Worm (Caenorhabditis elegans) whole organism, L2 larva: ENCODE measurements around the gene aexr-1.

Source experiments
- C34F6.9 ChIP-seq: fragments of 150-350 bp; optimal IDR thresholded peaks from 2 replicates; lab custom pipeline; 2014; ENCODE audit warnings: missing biosample characterization, missing genetic modification characterization
- F13H6.1 ChIP-seq: sonication (generic microtip); optimal IDR thresholded peaks from 2 replicates; lab custom pipeline; 2016; ENCODE audit warnings: missing genetic modification characterization, missing compliant biosample characterization
- R02D3.7 ChIP-seq: fragments of 150-350 bp; optimal IDR thresholded peaks from 2 replicates; lab custom pipeline; 2014; ENCODE audit warnings: missing biosample characterization, missing genetic modification characterization
- Y55F3AM.14 ChIP-seq: fragments of 200-800 bp; sonication (Bioruptor generic); optimal IDR thresholded peaks from 2 replicates; lab custom pipeline; 2018; ENCODE audit warnings: mild to moderate bottlenecking, missing genetic modification characterization, missing compliant biosample characterization
- ZK546.5 ChIP-seq: sonication (generic microtip); optimal IDR thresholded peaks from 2 replicates; lab custom pipeline; 2017; ENCODE audit warnings: missing biosample characterization, missing genetic modification characterization
- alr-1 ChIP-seq: fragments of 150-350 bp; optimal IDR thresholded peaks from 2 replicates; lab custom pipeline; 2014; ENCODE audit warnings: missing biosample characterization, missing genetic modification characterization
- aly-2 ChIP-seq: fragments of 150-350 bp; optimal IDR thresholded peaks from 2 replicates; lab custom pipeline; 2014; ENCODE audit warnings: missing biosample characterization, missing genetic modification characterization
- ama-1 ChIP-seq: fragments of 150-350 bp; optimal IDR thresholded peaks from 2 replicates; lab custom pipeline; 2018; ENCODE audit warnings: inconsistent platforms
- blmp-1 ChIP-seq: sonication (generic microtip); optimal IDR thresholded peaks from 2 replicates; lab custom pipeline; 2017; ENCODE audit warnings: missing genetic modification characterization, mild to moderate bottlenecking, missing compliant biosample characterization, antibody characterized with exemption, moderate library complexity; ENCODE audit not compliant: insufficient read depth
- ceh-16 ChIP-seq: fragments of 150-350 bp; optimal IDR thresholded peaks from 2 replicates; lab custom pipeline; 2014; ENCODE audit warnings: missing biosample characterization, missing genetic modification characterization
- ceh-82 ChIP-seq: fragments of 150-350 bp; optimal IDR thresholded peaks from 2 replicates; lab custom pipeline; 2014; ENCODE audit warnings: missing biosample characterization, missing genetic modification characterization
- crh-2 ChIP-seq: sonication (generic microtip); optimal IDR thresholded peaks from 2 replicates; lab custom pipeline; 2017; ENCODE audit warnings: missing biosample characterization, missing genetic modification characterization
- dmd-4 ChIP-seq: sonication (generic microtip); optimal IDR thresholded peaks from 2 replicates; lab custom pipeline; 2017; ENCODE audit warnings: missing biosample characterization, missing genetic modification characterization
- egl-27 ChIP-seq: sonication (generic microtip); optimal IDR thresholded peaks from 3 replicates; lab custom pipeline; 2017; ENCODE audit warnings: missing biosample characterization, missing genetic modification reagents, missing genetic modification characterization
- elt-1 ChIP-seq: fragments of 150-350 bp; optimal IDR thresholded peaks from 2 replicates; lab custom pipeline; 2014; ENCODE audit warnings: missing biosample characterization, missing genetic modification characterization
- elt-3 ChIP-seq: sonication (generic microtip); optimal IDR thresholded peaks from 2 replicates; lab custom pipeline; 2017; ENCODE audit warnings: missing biosample characterization, missing genetic modification characterization
- fos-1 ChIP-seq: fragments of 150-350 bp; optimal IDR thresholded peaks from 2 replicates; lab custom pipeline; 2014; ENCODE audit warnings: missing biosample characterization, missing genetic modification characterization
- gmeb-1 ChIP-seq: fragments of 150-350 bp; optimal IDR thresholded peaks from 2 replicates; lab custom pipeline; 2014; ENCODE audit warnings: missing biosample characterization, missing genetic modification characterization
- lin-11 ChIP-seq: fragments of 150-350 bp; sonication (generic microtip); optimal IDR thresholded peaks from 2 replicates; lab custom pipeline; 2014; ENCODE audit warnings: missing biosample characterization, missing genetic modification characterization, inconsistent platforms, mixed read lengths
- lin-13 ChIP-seq: fragments of 150-350 bp; optimal IDR thresholded peaks from 2 replicates; lab custom pipeline; 2014; ENCODE audit warnings: missing biosample characterization, missing genetic modification reagents, missing genetic modification characterization
- lin-39 ChIP-seq: fragments of 150-350 bp; optimal IDR thresholded peaks from 2 replicates; lab custom pipeline; 2014; ENCODE audit warnings: missing biosample characterization, missing genetic modification reagents, missing genetic modification characterization
- lsy-2 ChIP-seq, 2 experiments: fragments of 150-350 bp in 1 of 2; sonication (generic microtip) in 1 of 2; optimal IDR thresholded peaks; 2 replicates each; lab custom pipeline; 2014 to 2017; ENCODE audit warnings: missing biosample characterization in 2 of 2, missing genetic modification characterization in 2 of 2
- mab-5 ChIP-seq: fragments of 150-350 bp; optimal IDR thresholded peaks from 2 replicates; lab custom pipeline; 2014; ENCODE audit warnings: missing biosample characterization, missing genetic modification characterization
- mbf-1 ChIP-seq: sonication (generic microtip); optimal IDR thresholded peaks from 2 replicates; lab custom pipeline; 2017; ENCODE audit warnings: missing biosample characterization, missing genetic modification characterization
- mdl-1 ChIP-seq, 2 experiments: fragments of 150-350 bp in 1 of 2; sonication (generic microtip) in 1 of 2; optimal IDR thresholded peaks; 2 replicates each; lab custom pipeline; 2017; ENCODE audit warnings: missing biosample characterization in 2 of 2, missing genetic modification characterization in 2 of 2
- nhr-10 ChIP-seq: sonication (generic microtip); optimal IDR thresholded peaks from 2 replicates; lab custom pipeline; 2017; ENCODE audit warnings: missing biosample characterization, missing genetic modification characterization
- nhr-11 ChIP-seq: fragments of 150-350 bp; optimal IDR thresholded peaks from 2 replicates; lab custom pipeline; 2014; ENCODE audit warnings: missing biosample characterization, missing genetic modification characterization
- nhr-12 ChIP-seq: fragments of 150-350 bp; optimal IDR thresholded peaks from 2 replicates; lab custom pipeline; 2014; ENCODE audit warnings: missing biosample characterization, missing genetic modification characterization
- nhr-129 ChIP-seq: fragments of 150-350 bp; optimal IDR thresholded peaks from 2 replicates; lab custom pipeline; 2014; ENCODE audit warnings: missing biosample characterization, missing genetic modification characterization
- nhr-21 ChIP-seq: fragments of 150-350 bp; optimal IDR thresholded peaks from 2 replicates; lab custom pipeline; 2014; ENCODE audit warnings: missing biosample characterization, missing genetic modification characterization
- nhr-23 ChIP-seq: fragments of 150-350 bp; optimal IDR thresholded peaks from 2 replicates; lab custom pipeline; 2014; ENCODE audit warnings: missing biosample characterization, missing genetic modification reagents, missing genetic modification characterization
- nhr-237 ChIP-seq: fragments of 150-350 bp; optimal IDR thresholded peaks from 2 replicates; lab custom pipeline; 2014; ENCODE audit warnings: missing biosample characterization, missing genetic modification characterization
- nhr-25 ChIP-seq: fragments of 150-350 bp; sonication (generic microtip); optimal IDR thresholded peaks from 3 replicates; lab custom pipeline; 2014; ENCODE audit warnings: missing biosample characterization, missing genetic modification characterization
- nhr-6 ChIP-seq: fragments of 150-350 bp; optimal IDR thresholded peaks from 2 replicates; lab custom pipeline; 2014; ENCODE audit warnings: missing biosample characterization, missing genetic modification characterization
- nhr-77 ChIP-seq: fragments of 150-350 bp; optimal IDR thresholded peaks from 2 replicates; lab custom pipeline; 2014; ENCODE audit warnings: missing biosample characterization, missing genetic modification characterization
- peb-1 ChIP-seq: fragments of 150-350 bp; optimal IDR thresholded peaks from 2 replicates; lab custom pipeline; 2014; ENCODE audit warnings: missing biosample characterization, missing genetic modification characterization
- sem-4 ChIP-seq: fragments of 150-350 bp; optimal IDR thresholded peaks from 2 replicates; lab custom pipeline; 2014; ENCODE audit warnings: missing biosample characterization, missing genetic modification reagents, missing genetic modification characterization
- skn-1 ChIP-seq: sonication (generic microtip); optimal IDR thresholded peaks from 2 replicates; lab custom pipeline; 2017; ENCODE audit warnings: missing biosample characterization, missing genetic modification characterization
- sma-3 ChIP-seq: sonication (generic microtip); optimal IDR thresholded peaks from 2 replicates; lab custom pipeline; 2016; ENCODE audit warnings: missing genetic modification reagents, missing genetic modification characterization, missing compliant biosample characterization
- sma-9 ChIP-seq, 2 experiments: fragments of 150-350 bp in 1 of 2; sonication (generic microtip) in 1 of 2; optimal IDR thresholded peaks; 2 replicates each; lab custom pipeline; 2014 to 2016; ENCODE audit warnings: missing genetic modification characterization in 2 of 2, mild to moderate bottlenecking in 1 of 2, missing biosample characterization in 1 of 2, missing compliant biosample characterization in 1 of 2, missing genetic modification reagents in 1 of 2, moderate library complexity in 1 of 2
- snpc-4 ChIP-seq: fragments of 150-350 bp; optimal IDR thresholded peaks from 2 replicates; lab custom pipeline; 2014; ENCODE audit warnings: missing biosample characterization, missing genetic modification characterization
- unc-39 ChIP-seq: fragments of 150-350 bp; optimal IDR thresholded peaks from 2 replicates; lab custom pipeline; 2014; ENCODE audit warnings: missing biosample characterization, missing genetic modification characterization
- unc-55 ChIP-seq: fragments of 150-350 bp; sonication (generic microtip); optimal IDR thresholded peaks from 3 replicates; lab custom pipeline; 2014; ENCODE audit warnings: missing biosample characterization, missing genetic modification reagents, missing genetic modification characterization
- unc-62 ChIP-seq: fragments of 150-350 bp; optimal IDR thresholded peaks from 2 replicates; lab custom pipeline; 2014; ENCODE audit warnings: missing biosample characterization, missing genetic modification reagents, missing genetic modification characterization
- zag-1 ChIP-seq: fragments of 150-350 bp; optimal IDR thresholded peaks from 2 replicates; lab custom pipeline; 2014; ENCODE audit warnings: missing biosample characterization, missing genetic modification characterization
- ztf-1 ChIP-seq: fragments of 200-800 bp; sonication (Bioruptor generic); conservative IDR thresholded peaks from 2 replicates; pipeline ENCODE4 v1.3.6; 2022; ENCODE audit warnings: missing genetic modification characterization, missing compliant biosample characterization
- ztf-11 ChIP-seq: sonication (generic microtip); optimal IDR thresholded peaks from 2 replicates; lab custom pipeline; 2017; ENCODE audit warnings: missing biosample characterization, missing genetic modification characterization
- ztf-4 ChIP-seq: fragments of 150-350 bp; optimal IDR thresholded peaks from 2 replicates; lab custom pipeline; 2014; ENCODE audit warnings: missing biosample characterization, missing genetic modification characterization

aexr-1 gene

ce11 chrX:6644971-6645704 is 10.1 kb upstream of the aexr-1 start, which contains the start of gene C56E10.3:
C56E10.3 (plus strand) TSS chrX:6645654.
- TF ChIP-seq fos-1 (tag; lab: Kevin White, UChicago), result peak; percentile 38
- peak; percentile 50 for TF ChIP-seq gmeb-1 (tag; lab: Kevin White, UChicago)
- TF ChIP-seq ceh-82, result no peak
- TF ChIP-seq nhr-129 (tag; lab: Kevin White, UChicago), result peak; percentile 37
- TF ChIP-seq alr-1, result no peak
- TF ChIP-seq crh-2 (tag; lab: Kevin White, UChicago), result peak; percentile 62
- TF ChIP-seq skn-1 (tag; lab: Kevin White, UChicago), result peak; percentile 13
- TF ChIP-seq sma-9 (GFP tag; optimal IDR thresholded peaks at IDR 0.05; lab: Kevin White, UChicago), result peak; percentile 72
- TF ChIP-seq sma-9 (tag; optimal IDR thresholded peaks at IDR 0.05; lab: Kevin White, UChicago), result no peak
- peak; percentile 70 for TF ChIP-seq F13H6.1 (tag; lab: Kevin White, UChicago)
- TF ChIP-seq C34F6.9, result peak; percentile 18
- TF ChIP-seq, all 48 proteins: peak for 8

ce11 chrX:6642798-6643197 is 7.7 kb upstream of the aexr-1 start:
- TF ChIP-seq ceh-16 (tag; lab: Kevin White, UChicago) (no peak), elt-3 (tag; lab: Kevin White, UChicago) (no peak), gmeb-1 (tag; lab: Kevin White, UChicago) (peak; percentile 40), ztf-4 (tag; lab: Kevin White, UChicago) (no peak), mdl-1 (tag; optimal IDR thresholded peaks at IDR 0.05; lab: Kevin White, UChicago) (peak in 1 of 2 experiments; percentile 41), unc-55 (GFP tag; lab: Kevin White, UChicago) (no peak), dmd-4 (tag; lab: Kevin White, UChicago) (no peak), lsy-2 (tag; optimal IDR thresholded peaks at IDR 0.05; lab: Kevin White, UChicago) (peak in 1 of 2 experiments; percentile 32), peb-1 (tag; lab: Kevin White, UChicago) (no peak), nhr-12 (tag; lab: Kevin White, UChicago) (no peak), ceh-82 (no peak), elt-1 (no peak), nhr-77 (tag; lab: Kevin White, UChicago) (no peak), nhr-23 (no peak), nhr-237 (tag; lab: Kevin White, UChicago) (no peak), nhr-10 (tag; lab: Kevin White, UChicago) (no peak), aly-2 (tag; lab: Kevin White, UChicago) (no peak), alr-1 (no peak), sma-3 (peak; percentile 53), lin-11 (tag; lab: Kevin White, UChicago) (no peak), unc-39 (tag; lab: Kevin White, UChicago) (no peak), R02D3.7 (no peak), C34F6.9 (no peak), lin-13 (peak; percentile 4), ztf-1 (GFP tag; lab: Robert Waterston, UW) (no peak), sma-9 (GFP tag; optimal IDR thresholded peaks at IDR 0.05; lab: Kevin White, UChicago) (peak; percentile 63), sma-9 (tag; optimal IDR thresholded peaks at IDR 0.05; lab: Kevin White, UChicago) (no peak), skn-1 (tag; lab: Kevin White, UChicago) (peak; percentile 93), F13H6.1 (tag; lab: Kevin White, UChicago) (no peak), ama-1 (lab: Kevin White, UChicago) (no peak), unc-62 (GFP tag; lab: Kevin White, UChicago) (no peak), ZK546.5 (tag; lab: Kevin White, UChicago) (no peak), crh-2 (tag; lab: Kevin White, UChicago) (peak; percentile 79), nhr-129 (tag; lab: Kevin White, UChicago) (peak; percentile 73), Y55F3AM.14 (no peak), sem-4 (tag; lab: Kevin White, UChicago) (no peak), ztf-11 (no peak), blmp-1 (peak; percentile 80), nhr-25 (tag; lab: Kevin White, UChicago) (peak; percentile 72), nhr-21 (tag; lab: Kevin White, UChicago) (no peak), snpc-4 (tag; lab: Kevin White, UChicago) (no peak), nhr-6 (peak; percentile 21), mab-5 (tag; lab: Kevin White, UChicago) (no peak), egl-27 (tag; lab: Kevin White, UChicago) (peak; percentile 57), mbf-1 (tag; lab: Kevin White, UChicago) (no peak), lin-39 (no peak), nhr-11 (tag; lab: Kevin White, UChicago) (no peak), zag-1 (tag; lab: Kevin White, UChicago) (no peak), fos-1 (tag; lab: Kevin White, UChicago) (peak; percentile 30)
